Worm (Caenorhabditis elegans) whole organism, L3 larva: Measurements from ENCODE around the gene Y49F6A.12.

ENCODE experiments used
- ceh-28 ChIP-seq: fragments of 150-350 bp; optimal IDR thresholded peaks from 2 replicates; lab custom pipeline; 2014; ENCODE audit warnings: missing biosample characterization, missing genetic modification reagents, missing genetic modification characterization
- ceh-82 ChIP-seq: fragments of 150-350 bp; optimal IDR thresholded peaks from 2 replicates; lab custom pipeline; 2014; ENCODE audit warnings: missing biosample characterization, missing genetic modification characterization
- nhr-237 ChIP-seq: fragments of 150-350 bp; optimal IDR thresholded peaks from 2 replicates; lab custom pipeline; 2014; ENCODE audit warnings: missing biosample characterization, missing genetic modification characterization
- nhr-28 ChIP-seq: fragments of 150-350 bp; optimal IDR thresholded peaks from 2 replicates; lab custom pipeline; 2014; ENCODE audit warnings: missing biosample characterization, missing genetic modification characterization
- snpc-4 ChIP-seq: fragments of 150-350 bp; optimal IDR thresholded peaks from 2 replicates; lab custom pipeline; 2014; ENCODE audit warnings: missing biosample characterization, missing genetic modification characterization
- unc-39 ChIP-seq: sonication (generic microtip); optimal IDR thresholded peaks from 4 replicates; lab custom pipeline; 2017; ENCODE audit warnings: missing biosample characterization, missing genetic modification characterization
- unc-62 ChIP-seq: fragments of 150-350 bp; sonication (generic microtip); optimal IDR thresholded peaks from 4 replicates; lab custom pipeline; 2014; ENCODE audit warnings: missing biosample characterization, missing genetic modification reagents, missing genetic modification characterization
- zag-1 ChIP-seq: fragments of 150-350 bp; optimal IDR thresholded peaks from 2 replicates; lab custom pipeline; 2014; ENCODE audit warnings: missing biosample characterization, missing genetic modification characterization
- ztf-4 ChIP-seq: fragments of 150-350 bp; optimal IDR thresholded peaks from 2 replicates; lab custom pipeline; 2014; ENCODE audit warnings: missing biosample characterization, missing genetic modification characterization

- no peak for TF ChIP-seq unc-62 (GFP tag; lab: Kevin White, UChicago)
- TF ChIP-seq ceh-82 (tag; lab: Kevin White, UChicago): no peak
- TF ChIP-seq snpc-4: no peak
- no peak for TF ChIP-seq unc-39 (tag; lab: Kevin White, UChicago)
- no peak for TF ChIP-seq nhr-237 (tag; lab: Kevin White, UChicago)
- TF ChIP-seq nhr-28: no peak
- TF ChIP-seq ceh-28: no peak
- TF ChIP-seq zag-1 (tag; lab: Kevin White, UChicago): no peak
- no peak for TF ChIP-seq ztf-4
Measured at ce11 chrII:3634765-3635164, 39.3 kb downstream of the Y49F6A.12 start.
